Worm (Caenorhabditis elegans): ENCODE results near the gene F36H9.2.

Gene F36H9.2

ce11 chrV:1743205-1743870 lies 44.9 kb upstream of the F36H9.2 start, which contains the start of gene nhr-256 (continued):
- no peak for TF ChIP-seq mes-2 (tag; optimal IDR thresholded peaks at IDR 0.05; ENCODE audit: poor library complexity, severe bottlenecking)
- TF ChIP-seq snpc-4 (tag; optimal IDR thresholded peaks at IDR 0.05): no peak
- TF ChIP-seq tag-97 (GFP tag; IDR thresholded peaks at IDR 0.05): no peak
- no peak; the same call in 1 of the 2 replicates for TF ChIP-seq tra-1 (GFP tag; IDR thresholded peaks at IDR 0.05)
- TF ChIP-seq F26F4.8 (GFP tag; conservative IDR thresholded peaks at IDR 0.05): no peak
- no peak for TF ChIP-seq zip-2 (tag; optimal IDR thresholded peaks at IDR 0.05)
- no peak for TF ChIP-seq ama-1 (optimal IDR thresholded peaks at IDR 0.05)
- no peak for TF ChIP-seq lin-13 (GFP tag; optimal IDR thresholded peaks at IDR 0.05)
- TF ChIP-seq dve-1 (tag; optimal IDR thresholded peaks at IDR 0.05; ENCODE audit: insufficient read depth): peak; percentile 94
- no peak for TF ChIP-seq egl-27 (tag; optimal IDR thresholded peaks at IDR 0.05)
- TF ChIP-seq unc-130 (GFP tag; optimal IDR thresholded peaks at IDR 0.05): no peak
- no peak for TF ChIP-seq zip-11 (GFP tag; IDR thresholded peaks at IDR 0.05)
- no peak for TF ChIP-seq ztf-11 (tag; optimal IDR thresholded peaks at IDR 0.05)
- no peak for TF ChIP-seq ZK546.5 (tag; optimal IDR thresholded peaks at IDR 0.05)
- TF ChIP-seq hlh-30 (tag; optimal IDR thresholded peaks at IDR 0.05; ENCODE audit: insufficient read depth): peak; percentile 74
- TF ChIP-seq gei-8 (GFP tag; optimal IDR thresholded peaks at IDR 0.05): peak; percentile 8
- no peak for TF ChIP-seq mxl-2 (GFP tag; conservative IDR thresholded peaks at IDR 0.05)
- no peak for TF ChIP-seq nhr-10 (tag; optimal IDR thresholded peaks at IDR 0.05)
- no peak for TF ChIP-seq Y75B8A.6 (GFP tag; IDR thresholded peaks at IDR 0.05)
- TF ChIP-seq lir-3 (tag; optimal IDR thresholded peaks at IDR 0.05): no peak
- peak in 1 of 2 experiments; percentile 67 for TF ChIP-seq unc-62 (GFP tag; optimal IDR thresholded peaks at IDR 0.05 in 1 of 2)
- no peak for TF ChIP-seq unc-62 (tag; optimal IDR thresholded peaks at IDR 0.05)
- TF ChIP-seq mxl-3 (GFP tag; optimal IDR thresholded peaks at IDR 0.05): peak; percentile 67
- TF ChIP-seq aha-1 (tag): no peak
- TF ChIP-seq ZK337.2 (GFP tag; IDR thresholded peaks at IDR 0.05): no peak
- TF ChIP-seq lin-38 (GFP tag; IDR thresholded peaks at IDR 0.05): no peak
- TF ChIP-seq nhr-48 (tag; optimal IDR thresholded peaks at IDR 0.05): peak; percentile 86

ce11 chrV:1749053-1749452 lies 39.2 kb upstream of the F36H9.2 start, which contains the start of gene ZK697.8:
Gene ZK697.8 (minus strand): TSS chrV:1749153.
- TF ChIP-seq snpc-4 (tag; optimal IDR thresholded peaks at IDR 0.05): no peak
- TF ChIP-seq nhr-11 (tag; optimal IDR thresholded peaks at IDR 0.05): no peak
- TF ChIP-seq attf-4 (tag; optimal IDR thresholded peaks at IDR 0.05): no peak
- no peak for TF ChIP-seq mep-1 (tag; optimal IDR thresholded peaks at IDR 0.05)
- TF ChIP-seq dmd-8 (GFP tag; IDR thresholded peaks at IDR 0.05): no peak
- TF ChIP-seq ces-1 (GFP tag; optimal IDR thresholded peaks at IDR 0.05): no peak
- TF ChIP-seq lir-3 (tag; optimal IDR thresholded peaks at IDR 0.05): no peak
- no peak for TF ChIP-seq zag-1 (tag; optimal IDR thresholded peaks at IDR 0.05)
- TF ChIP-seq mdl-1 (tag; optimal IDR thresholded peaks at IDR 0.05): no peak
- TF ChIP-seq tra-1 (GFP tag; IDR thresholded peaks at IDR 0.05): no peak
- TF ChIP-seq pha-4 (GFP tag; IDR thresholded peaks at IDR 0.05): no peak
- TF ChIP-seq pha-4 (tag; optimal IDR thresholded peaks at IDR 0.05): no peak

DNA sequence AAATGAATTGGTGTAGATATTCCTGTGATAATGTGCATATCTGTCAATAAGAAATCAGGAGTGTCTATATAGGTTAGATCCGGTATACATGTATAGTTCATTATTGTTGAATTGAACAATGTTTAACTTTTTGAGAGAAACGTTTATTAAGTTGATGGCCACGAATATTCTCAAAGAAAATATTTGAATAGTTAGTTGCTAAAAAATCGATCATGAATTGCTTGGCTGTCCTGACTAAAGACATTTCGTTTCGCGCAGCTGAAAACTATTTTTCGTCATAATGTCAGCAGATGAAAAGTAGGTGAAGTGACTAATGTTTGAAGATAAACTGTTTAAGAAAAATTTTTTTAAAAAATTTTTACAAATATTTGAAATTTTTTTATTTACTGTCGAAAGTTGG lies 36.8 kb upstream of the F36H9.2 start, which contains the start of gene srh-199:
Gene srh-199 (minus strand): TSS at position 101 of the 400 bp plus-strand sequence.
- TF ChIP-seq T26A8.4 (GFP tag; IDR thresholded peaks at IDR 0.05) (no peak), aha-1 (tag) (no peak), snpc-4 (tag; optimal IDR thresholded peaks at IDR 0.05) (no peak), ztf-11 (tag; optimal IDR thresholded peaks at IDR 0.05) (no peak), aly-2 (tag; optimal IDR thresholded peaks at IDR 0.05) (no peak), lsy-2 (tag; optimal IDR thresholded peaks at IDR 0.05) (no peak), mdl-1 (tag; optimal IDR thresholded peaks at IDR 0.05) (no peak), lin-38 (GFP tag; IDR thresholded peaks at IDR 0.05) (no peak), ceh-28 (tag; optimal IDR thresholded peaks at IDR 0.05) (no peak), zag-1 (tag; optimal IDR thresholded peaks at IDR 0.05) (no peak), cey-2 (tag; optimal IDR thresholded peaks at IDR 0.05; ENCODE audit: borderline replicate concordance, insufficient read depth) (no peak), jun-1 (tag; optimal IDR thresholded peaks at IDR 0.05) (no peak)
